Fruit fly (Drosophila melanogaster): ENCODE results near the gene jvl.

The jvl gene

DNA sequence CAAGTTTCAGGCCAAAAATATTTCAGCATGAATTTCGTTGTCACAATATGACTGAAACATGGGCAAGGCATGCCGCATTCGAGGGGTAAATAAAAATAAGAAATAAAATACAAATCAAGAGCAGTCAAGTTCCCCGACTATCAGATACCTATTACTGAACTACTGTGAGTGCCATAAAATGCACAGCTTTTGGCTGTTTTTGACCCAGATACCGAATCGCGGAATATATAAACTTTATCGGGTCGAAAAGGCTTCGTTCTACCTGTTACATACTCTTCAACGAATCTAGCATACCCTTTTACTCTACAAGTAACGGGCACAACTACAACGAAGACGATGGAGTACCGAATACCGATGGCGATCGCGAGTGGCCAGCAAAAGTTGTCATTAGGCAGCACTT, 34.5 kb upstream of the jvl start (continued):
- no peak for TF ChIP-seq nau (GFP tag; optimal IDR thresholded peaks at IDR 0.05)
- 0 out of 2 replicates have a peak, but pooled peaks have one; percentile 31 for TF ChIP-seq CG10321 (GFP tag; IDR thresholded peaks at IDR 0.05)
- TF ChIP-seq Drgx (GFP tag; IDR thresholded peaks at IDR 0.05): peak; percentile 79
- TF ChIP-seq CG10431 (GFP tag; optimal IDR thresholded peaks at IDR 0.05): no peak
- no peak for TF ChIP-seq CG9797 (GFP tag; optimal IDR thresholded peaks at IDR 0.05)
- TF ChIP-seq CG4282 (GFP tag; optimal IDR thresholded peaks at IDR 0.05): no peak
- no peak for TF ChIP-seq Stat92E (GFP tag; optimal IDR thresholded peaks at IDR 0.05)
- TF ChIP-seq CG10267 (tag; optimal IDR thresholded peaks at IDR 0.05): no peak
- peak; percentile 34 for TF ChIP-seq nmo (GFP tag; optimal IDR thresholded peaks at IDR 0.05)
- TF ChIP-seq CG17912 (GFP tag; optimal IDR thresholded peaks at IDR 0.05): no peak
- TF ChIP-seq eyg (GFP tag; optimal IDR thresholded peaks at IDR 0.05): peak; percentile 57
- peak; percentile 40 for TF ChIP-seq fd96Cb (tag; optimal IDR thresholded peaks at IDR 0.05)
- no peak for TF ChIP-seq Sin3A (optimal IDR thresholded peaks at IDR 0.05)
- no peak for TF ChIP-seq wek (GFP tag; optimal IDR thresholded peaks at IDR 0.05)
- TF ChIP-seq CG6683 (GFP tag; optimal IDR thresholded peaks at IDR 0.05): no peak
- peak; percentile 52 for TF ChIP-seq her (GFP tag; optimal IDR thresholded peaks at IDR 0.05)
- peak; percentile 25; the same call in 1 of the 2 replicates for TF ChIP-seq amos (GFP tag; IDR thresholded peaks at IDR 0.05; ENCODE audit: partially characterized antibody)
- TF ChIP-seq fru (optimal IDR thresholded peaks at IDR 0.05): no peak
- peak; percentile 63 for TF ChIP-seq PHDP (tag; optimal IDR thresholded peaks at IDR 0.05)
- 0 out of 2 replicates have a peak, but pooled peaks have one; percentile 52 for TF ChIP-seq bowl (GFP tag; IDR thresholded peaks at IDR 0.05)
- TF ChIP-seq B-H2 (GFP tag; optimal IDR thresholded peaks at IDR 0.05): no peak
- TF ChIP-seq az2 (GFP tag; optimal IDR thresholded peaks at IDR 0.05): peak; percentile 30
- no peak for TF ChIP-seq Lhr (GFP tag; optimal IDR thresholded peaks at IDR 0.05)
- peak; percentile 89 for TF ChIP-seq Rfx (GFP tag; IDR thresholded peaks at IDR 0.05)
- TF ChIP-seq CG11085 (GFP tag; IDR thresholded peaks at IDR 0.05): peak; percentile 39; the same call in 1 of the 2 replicates
- peak; percentile 23 for TF ChIP-seq pnt (GFP tag; optimal IDR thresholded peaks at IDR 0.05)
- TF ChIP-seq gt (GFP tag; IDR thresholded peaks at IDR 0.05): no peak; the same call in 1 of the 2 replicates
- no peak for TF ChIP-seq CG18262 (tag; optimal IDR thresholded peaks at IDR 0.05)
- TF ChIP-seq lmd (GFP tag; IDR thresholded peaks at IDR 0.05): peak; percentile 77
- no peak for TF ChIP-seq Deaf1 (tag; optimal IDR thresholded peaks at IDR 0.05)
- peak; percentile 45 to 59 for TF ChIP-seq Pdp1 (GFP tag; optimal IDR thresholded peaks at IDR 0.05)
- TF ChIP-seq Sox102F (GFP tag; optimal IDR thresholded peaks at IDR 0.05): peak; percentile 61
- peak; percentile 45 to 75 for TF ChIP-seq dpn (GFP tag; optimal IDR thresholded peaks at IDR 0.05)
- TF ChIP-seq pros (GFP tag; optimal IDR thresholded peaks at IDR 0.05): no peak
- TF ChIP-seq pan (optimal IDR thresholded peaks at IDR 0.05): no peak
- peak in 1 of 2 experiments; percentile 84 for TF ChIP-seq pan (GFP tag; optimal IDR thresholded peaks at IDR 0.05 in 1 of 2, IDR thresholded peaks at IDR 0.05 in 1 of 2)
- TF ChIP-seq CG14965 (GFP tag; optimal IDR thresholded peaks at IDR 0.05; ENCODE audit: borderline replicate concordance): no peak
- TF ChIP-seq gem (tag; optimal IDR thresholded peaks at IDR 0.05): peak; percentile 57
- TF ChIP-seq CG4854 (GFP tag; optimal IDR thresholded peaks at IDR 0.05): peak; percentile 11
- peak; percentile 41 for TF ChIP-seq kni (GFP tag; optimal IDR thresholded peaks at IDR 0.05)
- peak; percentile 74; the same call in 2 of the 3 replicates for TF ChIP-seq hb (GFP tag; IDR thresholded peaks at IDR 0.05; ENCODE audit: partially characterized antibody)
- peak; percentile 29 for TF ChIP-seq CG12155 (GFP tag; optimal IDR thresholded peaks at IDR 0.05)
- TF ChIP-seq luna (GFP tag; optimal IDR thresholded peaks at IDR 0.05): no peak
- no peak for TF ChIP-seq Max (GFP tag; optimal IDR thresholded peaks at IDR 0.05)
- no peak for TF ChIP-seq lola (GFP tag; optimal IDR thresholded peaks at IDR 0.05)
- TF ChIP-seq CG16863 (GFP tag; optimal IDR thresholded peaks at IDR 0.05): peak; percentile 26
- TF ChIP-seq CG2202 (tag; optimal IDR thresholded peaks at IDR 0.05): no peak
- TF ChIP-seq Usf (GFP tag; optimal IDR thresholded peaks at IDR 0.05): peak; percentile 18
- TF ChIP-seq ci (GFP tag; IDR thresholded peaks at IDR 0.05): peak; percentile 80
- TF ChIP-seq CG9932 (GFP tag; IDR thresholded peaks at IDR 0.05): peak; percentile 84

Data from whole organism, embryonic.